Fruit fly (Drosophila melanogaster): Measurements from ENCODE around the gene CG10943.

DNA sequence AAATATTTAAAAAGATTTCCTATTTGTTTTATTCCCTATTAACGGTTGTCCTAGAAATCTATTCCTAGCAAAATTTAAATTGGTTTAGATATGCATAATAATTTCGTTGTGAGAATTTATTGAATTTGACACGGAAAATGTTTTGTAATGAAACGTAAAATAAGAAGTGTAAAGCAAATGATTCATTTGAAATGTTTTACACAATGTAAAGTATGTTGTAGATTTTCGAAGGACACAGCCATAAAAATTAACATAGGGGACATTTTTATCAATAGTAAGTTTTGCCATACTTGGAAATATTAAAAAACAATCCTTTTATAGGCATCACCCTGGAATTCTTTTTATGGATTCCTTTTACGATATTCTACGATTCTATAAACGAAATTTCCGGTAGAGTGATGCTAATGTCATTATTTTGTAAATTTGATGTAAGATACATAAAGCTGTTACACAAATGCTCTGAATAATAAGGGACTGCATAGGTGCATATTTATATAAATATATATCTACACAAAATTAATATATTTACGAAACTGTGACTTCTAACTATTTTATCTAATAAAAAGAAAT lies 5.1 kb downstream of the CG10943 start:
- no peak for TF ChIP-seq psq (optimal IDR thresholded peaks at IDR 0.05)
- no peak for TF ChIP-seq EcR (GFP tag; optimal IDR thresholded peaks at IDR 0.05)

Measured in whole organism.